Fruit fly (Drosophila melanogaster): ENCODE measurements around the gene ringer.

Gene ringer

DNA sequence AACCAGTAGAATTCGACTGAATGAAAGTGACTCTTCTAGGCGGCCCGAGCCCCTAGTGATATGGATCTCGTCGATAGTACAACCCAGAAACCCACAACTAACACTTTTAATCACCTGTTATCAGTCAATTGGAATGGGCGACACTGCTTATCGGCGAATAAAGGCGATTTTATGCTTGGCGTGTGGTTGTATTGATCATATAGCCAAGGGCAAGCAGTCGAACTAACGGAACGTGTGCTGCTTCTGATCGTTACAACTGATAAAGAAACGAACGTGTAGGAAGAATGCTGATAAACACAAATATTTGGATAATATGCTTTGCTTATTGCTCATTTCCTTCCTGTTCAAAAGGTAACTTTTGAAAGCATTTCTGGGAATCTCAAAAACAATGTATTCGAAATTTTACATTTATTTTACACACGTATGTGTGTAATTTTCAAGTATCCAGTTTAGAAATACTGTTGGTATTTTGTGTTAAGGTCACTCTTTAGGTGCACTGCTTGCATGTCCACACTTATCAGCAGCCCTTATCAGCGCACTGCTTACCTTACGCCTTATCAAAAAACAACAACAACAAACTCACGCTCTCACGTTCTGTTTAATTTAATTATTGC lies 22.1 kb upstream of the ringer start, which contains the start of gene Agpat4:
Gene Agpat4, minus strand, starts transcription at position 387 of the 614 bp plus-strand sequence.
- TF ChIP-seq CG4404 (GFP tag; IDR thresholded peaks at IDR 0.05) (no peak), gfzf (GFP tag; optimal IDR thresholded peaks at IDR 0.05) (peak; percentile 87), Camta (GFP tag; optimal IDR thresholded peaks at IDR 0.05) (no peak), CG18011 (GFP tag; optimal IDR thresholded peaks at IDR 0.05) (no peak), nom (GFP tag; optimal IDR thresholded peaks at IDR 0.05) (no peak), onecut (GFP tag; IDR thresholded peaks at IDR 0.05) (no peak), Bdp1 (GFP tag; optimal IDR thresholded peaks at IDR 0.05) (no peak), tup (GFP tag; optimal IDR thresholded peaks at IDR 0.05) (no peak), CG7271 (tag; optimal IDR thresholded peaks at IDR 0.05) (no peak), D19B (GFP tag; optimal IDR thresholded peaks at IDR 0.05) (no peak), Opbp (GFP tag; IDR thresholded peaks at IDR 0.05; ENCODE audit: partially characterized antibody) (peak; percentile 35; the same call in 1 of the 3 replicates), CG14667 (GFP tag; IDR thresholded peaks at IDR 0.05) (no peak), Dll (GFP tag; IDR thresholded peaks at IDR 0.05; ENCODE audit: partially characterized antibody) (no peak), mam (GFP tag; optimal IDR thresholded peaks at IDR 0.05) (no peak), CG11085 (GFP tag; IDR thresholded peaks at IDR 0.05) (no peak), CG1647 (GFP tag; optimal IDR thresholded peaks at IDR 0.05) (no peak), Dfd (GFP tag; optimal IDR thresholded peaks at IDR 0.05) (peak in 1 of 2 experiments; percentile 80), CG12659 (GFP tag; optimal IDR thresholded peaks at IDR 0.05) (peak; percentile 23), NfI (GFP tag; optimal IDR thresholded peaks at IDR 0.05) (no peak), abd-A (tag; optimal IDR thresholded peaks at IDR 0.05) (no peak), CG10267 (tag; optimal IDR thresholded peaks at IDR 0.05) (no peak), Asciz (GFP tag; optimal IDR thresholded peaks at IDR 0.05) (no peak), CG10543 (GFP tag; optimal IDR thresholded peaks at IDR 0.05) (peak; percentile 28), otp (GFP tag; IDR thresholded peaks at IDR 0.05) (no peak), fru (optimal IDR thresholded peaks at IDR 0.05) (no peak), Chrac-16 (GFP tag; optimal IDR thresholded peaks at IDR 0.05) (no peak), CG11456 (GFP tag; IDR thresholded peaks at IDR 0.05) (no peak), Dek (tag; optimal IDR thresholded peaks at IDR 0.05) (peak; percentile 28), pfk (GFP tag; optimal IDR thresholded peaks at IDR 0.05) (no peak), CG2712 (tag; optimal IDR thresholded peaks at IDR 0.05) (peak; percentile 6), br (optimal IDR thresholded peaks at IDR 0.05) (no peak), CG8765 (GFP tag; IDR thresholded peaks at IDR 0.05) (no peak), CG15514 (GFP tag; optimal IDR thresholded peaks at IDR 0.05) (no peak), hth (optimal IDR thresholded peaks at IDR 0.05) (no peak), Nf-YB (GFP tag; optimal IDR thresholded peaks at IDR 0.05) (no peak), ab (GFP tag; optimal IDR thresholded peaks at IDR 0.05) (no peak), p53 (GFP tag; optimal IDR thresholded peaks at IDR 0.05) (no peak), CG15696 (tag; optimal IDR thresholded peaks at IDR 0.05) (no peak), repo (GFP tag; optimal IDR thresholded peaks at IDR 0.05) (no peak), Ada2b (GFP tag; IDR thresholded peaks at IDR 0.05) (no peak), toy (GFP tag; IDR thresholded peaks at IDR 0.05) (no peak), Dip2 (GFP tag; IDR thresholded peaks at IDR 0.05) (no peak), wdn (GFP tag; IDR thresholded peaks at IDR 0.05) (no peak), wek (GFP tag; optimal IDR thresholded peaks at IDR 0.05) (peak; percentile 89), hb (GFP tag; IDR thresholded peaks at IDR 0.05; ENCODE audit: partially characterized antibody) (no peak), CoRest (tag; optimal IDR thresholded peaks at IDR 0.05) (peak; percentile 67), CG7839 (tag; optimal IDR thresholded peaks at IDR 0.05) (no peak), CG14441 (GFP tag; IDR thresholded peaks at IDR 0.05) (no peak), Dref (GFP tag; IDR thresholded peaks at IDR 0.05) (peak; percentile 42), ewg (GFP tag; optimal IDR thresholded peaks at IDR 0.05) (no peak), psq (GFP tag; optimal IDR thresholded peaks at IDR 0.05) (no peak)

All from whole organism, embryonic.